Fruit fly (Drosophila melanogaster) whole organism, embryonic: ENCODE measurements around the gene CG14196.

Experiments
- CG11504 ChIP-seq: fragments of 200-800 bp; sonication (Bioruptor generic); optimal IDR thresholded peaks from 3 replicates; lab custom pipeline; 2019; ENCODE audit warnings: missing biosample characterization, mild to moderate bottlenecking, missing genetic modification characterization, moderate library complexity
- CG12942 ChIP-seq: fragments of 200-800 bp; sonication (Bioruptor generic); optimal IDR thresholded peaks from 3 replicates; lab custom pipeline; 2016; ENCODE audit warnings: missing biosample characterization, missing genetic modification characterization
- CG13424 ChIP-seq: fragments of 200-800 bp; sonication (Bioruptor generic); optimal IDR thresholded peaks from 2 replicates; lab custom pipeline; 2019; ENCODE audit warnings: missing biosample characterization, mild to moderate bottlenecking, missing genetic modification characterization, moderate library complexity
- CG14667 ChIP-seq: fragments of 200-800 bp; sonication (Bioruptor generic); IDR thresholded peaks from 2 replicates; pipeline ENCODE4 v1.3.6; 2022; ENCODE audit warnings: missing biosample characterization, missing genetic modification characterization
- CG14860 ChIP-seq: fragments of 200-800 bp; sonication (Bioruptor generic); IDR thresholded peaks from 3 replicates; pipeline ENCODE4 v1.3.6; 2022; ENCODE audit warnings: missing biosample characterization, missing genetic modification characterization; ENCODE audit not compliant: partially characterized antibody
- CG16863 ChIP-seq: fragments of 200-800 bp; sonication (Bioruptor generic); optimal IDR thresholded peaks from 3 replicates; lab custom pipeline; 2016; ENCODE audit warnings: missing biosample characterization, missing genetic modification characterization
- CG17361 ChIP-seq: fragments of 200-800 bp; sonication (Bioruptor generic); IDR thresholded peaks from 3 replicates; pipeline ENCODE4 v1.3.6; 2022; ENCODE audit warnings: missing biosample characterization, missing genetic modification characterization
- CG18011 ChIP-seq: fragments of 200-800 bp; sonication (Bioruptor generic); optimal IDR thresholded peaks from 2 replicates; lab custom pipeline; 2017; ENCODE audit warnings: missing biosample characterization, missing genetic modification characterization, mild to moderate bottlenecking, moderate library complexity, missing genotype
- CG2120 ChIP-seq: fragments of 200-800 bp; sonication (Bioruptor generic); optimal IDR thresholded peaks from 3 replicates; lab custom pipeline; 2016; ENCODE audit warnings: missing biosample characterization, missing genetic modification characterization
- CG3065 ChIP-seq: fragments of 200-800 bp; sonication (Bioruptor generic); optimal IDR thresholded peaks from 2 replicates; lab custom pipeline; 2016; ENCODE audit warnings: missing biosample characterization, missing genetic modification characterization
- CG32532 ChIP-seq: fragments of 200-800 bp; sonication (Bioruptor generic); IDR thresholded peaks from 2 replicates; pipeline ENCODE4 v1.3.6; 2022; ENCODE audit warnings: missing biosample characterization, missing genetic modification characterization
- CG5953 ChIP-seq: fragments of 200-800 bp; sonication (Bioruptor generic); IDR thresholded peaks from 2 replicates; pipeline ENCODE4 v1.3.6; 2022; ENCODE audit warnings: missing biosample characterization, missing genetic modification characterization
- CG7987 ChIP-seq: fragments of 200-800 bp; sonication (Bioruptor generic); optimal IDR thresholded peaks from 2 replicates; lab custom pipeline; 2018; ENCODE audit warnings: missing biosample characterization, mild to moderate bottlenecking, missing genetic modification characterization, moderate library complexity
- CG8359 ChIP-seq: fragments of 200-800 bp; sonication (Bioruptor generic); optimal IDR thresholded peaks from 2 replicates; lab custom pipeline; 2017; ENCODE audit warnings: missing biosample characterization, mild to moderate bottlenecking, missing genetic modification characterization, borderline replicate concordance
- CG9932 ChIP-seq: fragments of 200-800 bp; sonication (Bioruptor generic); IDR thresholded peaks from 2 replicates; pipeline ENCODE4 v1.3.6; 2022; ENCODE audit warnings: missing biosample characterization, missing genetic modification characterization
- CTCF ChIP-seq: fragments of 200-800 bp; sonication (Bioruptor generic); optimal IDR thresholded peaks from 2 replicates; lab custom pipeline; 2017; ENCODE audit warnings: missing biosample characterization, mild to moderate bottlenecking, missing genetic modification characterization, moderate library complexity
- Deaf1 ChIP-seq: fragments of 200-800 bp; optimal IDR thresholded peaks from 3 replicates; lab custom pipeline; 2019; ENCODE audit warnings: missing biosample characterization, mild to moderate bottlenecking, missing genetic modification characterization, moderate library complexity
- Dek ChIP-seq: fragments of 200-800 bp; sonication (Bioruptor generic); optimal IDR thresholded peaks from 3 replicates; lab custom pipeline; 2019; ENCODE audit warnings: missing biosample characterization, mild to moderate bottlenecking, missing genetic modification characterization, moderate library complexity
- Dll ChIP-seq: fragments of 200-800 bp; sonication (Bioruptor generic); IDR thresholded peaks from 4 replicates; pipeline ENCODE4 v1.3.6; 2022; ENCODE audit warnings: missing biosample characterization, missing genetic modification characterization; ENCODE audit not compliant: partially characterized antibody
- Drgx ChIP-seq: fragments of 200-800 bp; sonication (Bioruptor generic); IDR thresholded peaks from 2 replicates; pipeline ENCODE4 v1.3.6; 2022; ENCODE audit warnings: missing biosample characterization, missing genetic modification characterization
- H15 ChIP-seq: fragments of 200-800 bp; sonication (Bioruptor generic); IDR thresholded peaks from 3 replicates; pipeline ENCODE4 v1.3.6; 2022; ENCODE audit warnings: missing biosample characterization, missing genetic modification characterization
- Hmr ChIP-seq: fragments of 200-800 bp; sonication (Bioruptor generic); optimal IDR thresholded peaks from 3 replicates; lab custom pipeline; 2017; ENCODE audit warnings: mild to moderate bottlenecking, missing biosample characterization, missing genetic modification reagents, missing genetic modification characterization
- Jarid2 ChIP-seq: fragments of 200-800 bp; sonication (Bioruptor generic); optimal IDR thresholded peaks from 3 replicates; lab custom pipeline; 2017; ENCODE audit warnings: mild to moderate bottlenecking, missing biosample characterization, missing genetic modification reagents, missing genetic modification characterization
- Meics ChIP-seq: fragments of 200-800 bp; sonication (Bioruptor generic); optimal IDR thresholded peaks from 2 replicates; lab custom pipeline; 2017; ENCODE audit warnings: missing biosample characterization, mild to moderate bottlenecking, missing genetic modification characterization
- Neu2 ChIP-seq: fragments of 200-800 bp; sonication (Bioruptor generic); optimal IDR thresholded peaks from 3 replicates; lab custom pipeline; 2016; ENCODE audit warnings: missing biosample characterization, missing genetic modification characterization, borderline replicate concordance
- Ravus ChIP-seq: fragments of 200-800 bp; sonication (Bioruptor generic); IDR thresholded peaks from 2 replicates; pipeline ENCODE4 v1.3.6; 2022; ENCODE audit warnings: missing biosample characterization, missing genetic modification characterization
- Spps ChIP-seq: fragments of 200-800 bp; sonication (Bioruptor generic); optimal IDR thresholded peaks from 2 replicates; lab custom pipeline; 2018; ENCODE audit warnings: missing biosample characterization, mild to moderate bottlenecking, missing genetic modification characterization
- Usf ChIP-seq: fragments of 200-800 bp; sonication (Bioruptor generic); optimal IDR thresholded peaks from 2 replicates; lab custom pipeline; 2017; ENCODE audit warnings: missing genotype, missing biosample characterization, missing genetic modification characterization
- abd-A ChIP-seq: fragments of 200-800 bp; sonication (Bioruptor generic); optimal IDR thresholded peaks from 3 replicates; lab custom pipeline; 2019; ENCODE audit warnings: missing biosample characterization, mild to moderate bottlenecking, missing genetic modification characterization, moderate library complexity
- amos ChIP-seq: fragments of 200-800 bp; sonication (Bioruptor generic); IDR thresholded peaks from 2 replicates; pipeline ENCODE4 v1.3.6; 2022; ENCODE audit warnings: missing biosample characterization, missing genetic modification characterization; ENCODE audit not compliant: partially characterized antibody
- cato ChIP-seq: fragments of 200-800 bp; sonication (Bioruptor generic); optimal IDR thresholded peaks from 2 replicates; lab custom pipeline; 2016; ENCODE audit warnings: missing biosample characterization, missing genetic modification characterization, borderline replicate concordance
- crp ChIP-seq, 2 experiments: fragments of 200-800 bp; sonication (Bioruptor generic); optimal IDR thresholded peaks; 2 replicates in 1 of 2; 3 replicates in 1 of 2; lab custom pipeline; 2017; ENCODE audit warnings: missing biosample characterization in 2 of 2, missing genetic modification characterization in 2 of 2, mild to moderate bottlenecking in 1 of 2, moderate library complexity in 1 of 2
- disco-r ChIP-seq: fragments of 200-800 bp; sonication (Bioruptor generic); optimal IDR thresholded peaks from 2 replicates; lab custom pipeline; 2016; ENCODE audit warnings: missing biosample characterization, missing genetic modification characterization
- fd102C ChIP-seq: fragments of 200-800 bp; sonication (Bioruptor generic); optimal IDR thresholded peaks from 2 replicates; lab custom pipeline; 2018; ENCODE audit warnings: missing biosample characterization, mild to moderate bottlenecking, missing genetic modification characterization, moderate library complexity
- fru ChIP-seq: fragments of >200 bp; optimal IDR thresholded peaks from 2 replicates; lab custom pipeline; 2017
- ftz-f1 ChIP-seq: fragments of 200-800 bp; sonication (Bioruptor generic); optimal IDR thresholded peaks from 2 replicates; lab custom pipeline; 2016; ENCODE audit warnings: missing biosample characterization, missing genetic modification characterization
- gem ChIP-seq: fragments of 200-800 bp; sonication (Bioruptor generic); optimal IDR thresholded peaks from 2 replicates; lab custom pipeline; 2019; ENCODE audit warnings: missing biosample characterization, mild to moderate bottlenecking, missing genetic modification characterization, moderate library complexity
- grn ChIP-seq: fragments of 200-800 bp; sonication (Bioruptor generic); optimal IDR thresholded peaks from 3 replicates; lab custom pipeline; 2017; ENCODE audit warnings: missing biosample characterization, missing genetic modification characterization
- gsb ChIP-seq: fragments of 200-800 bp; sonication (Bioruptor generic); IDR thresholded peaks from 2 replicates; pipeline ENCODE4 v1.3.6; 2022; ENCODE audit warnings: missing biosample characterization, missing genetic modification characterization
- mld ChIP-seq: fragments of 200-800 bp; sonication (Bioruptor generic); IDR thresholded peaks from 3 replicates; pipeline ENCODE4 v1.3.6; 2022; ENCODE audit warnings: missing biosample characterization, missing genetic modification characterization; ENCODE audit not compliant: partially characterized antibody
- nerfin-1 ChIP-seq: fragments of 200-800 bp; sonication (Bioruptor generic); optimal IDR thresholded peaks from 3 replicates; lab custom pipeline; 2019; ENCODE audit warnings: missing biosample characterization, mild to moderate bottlenecking, missing genetic modification characterization, moderate library complexity
- org-1 ChIP-seq: fragments of 200-800 bp; sonication (Bioruptor generic); optimal IDR thresholded peaks from 2 replicates; lab custom pipeline; 2017; ENCODE audit warnings: missing biosample characterization, missing genetic modification characterization
- pum ChIP-seq: fragments of 200-800 bp; sonication (Bioruptor generic); optimal IDR thresholded peaks from 2 replicates; lab custom pipeline; 2016; ENCODE audit warnings: missing biosample characterization, missing genetic modification characterization
- slbo ChIP-seq: fragments of 200-800 bp; sonication (Bioruptor generic); IDR thresholded peaks from 2 replicates; pipeline ENCODE4 v1.3.6; 2022; ENCODE audit warnings: missing biosample characterization, missing genetic modification characterization
- sr ChIP-seq: fragments of 200-800 bp; sonication (Bioruptor generic); IDR thresholded peaks from 3 replicates; pipeline ENCODE4 v1.3.6; 2022; ENCODE audit warnings: missing biosample characterization, missing genetic modification characterization
- ssp ChIP-seq: fragments of 200-800 bp; sonication (Bioruptor generic); IDR thresholded peaks from 2 replicates; pipeline ENCODE4 v1.3.6; 2022; ENCODE audit warnings: missing biosample characterization, missing genetic modification characterization
- tll ChIP-seq, 2 experiments: fragments of 200-800 bp in 1 of 2; fragments of >200 bp in 1 of 2; sonication (Bioruptor generic) in 1 of 2; optimal IDR thresholded peaks; 2 replicates each; lab custom pipeline; 2017 to 2019; ENCODE audit warnings: missing biosample characterization in 2 of 2, missing genetic modification characterization in 2 of 2, mild to moderate bottlenecking in 1 of 2, moderate library complexity in 1 of 2
- tna ChIP-seq: fragments of 200-800 bp; sonication (Bioruptor generic); IDR thresholded peaks from 2 replicates; pipeline ENCODE4 v1.3.6; 2022; ENCODE audit warnings: missing biosample characterization, missing genetic modification characterization; ENCODE audit not compliant: partially characterized antibody
- trem ChIP-seq: fragments of 200-800 bp; optimal IDR thresholded peaks from 3 replicates; lab custom pipeline; 2019; ENCODE audit warnings: missing biosample characterization, mild to moderate bottlenecking, missing genetic modification characterization, moderate library complexity
- yki ChIP-seq: fragments of >200 bp; optimal IDR thresholded peaks from 3 replicates; lab custom pipeline; 2018
- zfh1 ChIP-seq: fragments of 200-800 bp; sonication (Bioruptor generic); IDR thresholded peaks from 3 replicates; pipeline ENCODE4 v1.3.6; 2022; ENCODE audit warnings: missing biosample characterization, missing genetic modification characterization

CG14196 gene

dm6 chrX:19268484-19269068 is 26.9 kb upstream of the CG14196 start, which contains the start of gene CG8010 (continued):
- TF ChIP-seq Ravus (GFP tag; lab: Robert Waterston, UW): no peak
- TF ChIP-seq fd102C (GFP tag; lab: Kevin White, UChicago): no peak
- no peak for TF ChIP-seq CG5953
- no peak for TF ChIP-seq CG14667 (GFP tag; lab: Robert Waterston, UW)
- TF ChIP-seq CG17361 (GFP tag; lab: Robert Waterston, UW): no peak
- TF ChIP-seq nerfin-1: peak; percentile 14
- no peak for TF ChIP-seq cato (GFP tag; lab: Kevin White, UChicago)
- TF ChIP-seq CG13424 (tag; lab: Kevin White, UChicago): no peak
- no peak for TF ChIP-seq abd-A (tag; lab: Kevin White, UChicago)
- TF ChIP-seq Deaf1 (tag; lab: Kevin White, UChicago): no peak
- no peak for TF ChIP-seq Spps (tag; lab: Kevin White, UChicago)
- no peak for TF ChIP-seq CG14860 (GFP tag; lab: Robert Waterston, UW)
- no peak for TF ChIP-seq CG3065
- TF ChIP-seq Dek (tag; lab: Kevin White, UChicago): no peak
- no peak for TF ChIP-seq CG18011
- no peak for TF ChIP-seq mld (GFP tag; lab: Robert Waterston, UW)
- no peak for TF ChIP-seq gem (tag; lab: Kevin White, UChicago)
- no peak for TF ChIP-seq Neu2
- TF ChIP-seq CG11504: no peak
- TF ChIP-seq CG32532: peak; percentile 33; the same call in 1 of the 2 replicates
- TF ChIP-seq CTCF (GFP tag; lab: Kevin White, UChicago): peak; percentile 16
- TF ChIP-seq pum (GFP tag; lab: Kevin White, UChicago): no peak
- TF ChIP-seq fru (lab: Kevin White, UChicago): no peak
- peak; percentile 56 for TF ChIP-seq CG9932
- no peak for TF ChIP-seq sr
- TF ChIP-seq tna: no peak
- no peak for TF ChIP-seq tll (GFP tag; optimal IDR thresholded peaks at IDR 0.05; lab: Kevin White, UChicago)
- TF ChIP-seq Hmr (GFP tag; lab: Kevin White, UChicago): no peak
- peak; percentile 10 for TF ChIP-seq CG16863
- no peak for TF ChIP-seq yki (lab: Kevin White, UChicago)
- no peak for TF ChIP-seq Usf
- TF ChIP-seq crp (GFP tag; optimal IDR thresholded peaks at IDR 0.05; lab: Kevin White, UChicago): peak in 1 of 2 experiments; percentile 82
- TF ChIP-seq Dll (GFP tag; lab: Robert Waterston, UW): peak; percentile 48; the same call in 1 of the 4 replicates
- TF ChIP-seq org-1 (GFP tag; lab: Kevin White, UChicago): no peak
- TF ChIP-seq zfh1 (GFP tag; lab: Robert Waterston, UW): peak; percentile 48; the same call in 1 of the 3 replicates
- TF ChIP-seq ftz-f1 (GFP tag; lab: Kevin White, UChicago): no peak
- no peak for TF ChIP-seq Jarid2 (GFP tag; lab: Kevin White, UChicago)
- TF ChIP-seq Meics (GFP tag; lab: Kevin White, UChicago): no peak
- no peak for TF ChIP-seq ssp (GFP tag; lab: Robert Waterston, UW)
- 0 out of 2 replicates have a peak, but pooled peaks have one; percentile 30 for TF ChIP-seq Drgx (GFP tag; lab: Robert Waterston, UW)
- peak; percentile 47 for TF ChIP-seq slbo (GFP tag; lab: Robert Waterston, UW)
- TF ChIP-seq gsb: no peak
- peak; percentile 31 for TF ChIP-seq CG7987 (GFP tag; lab: Kevin White, UChicago)
- TF ChIP-seq disco-r (GFP tag; lab: Kevin White, UChicago): no peak
- TF ChIP-seq grn (GFP tag; lab: Kevin White, UChicago): no peak
- TF ChIP-seq trem: peak; percentile 30
- TF ChIP-seq CG2120 (GFP tag; lab: Kevin White, UChicago): peak; percentile 55
- TF ChIP-seq amos (GFP tag; lab: Robert Waterston, UW): peak; percentile 41; the same call in 1 of the 2 replicates
- TF ChIP-seq H15: no peak
- TF ChIP-seq CG12942: no peak
- no peak for TF ChIP-seq CG8359 (GFP tag; lab: Kevin White, UChicago)
